Fruit fly (Drosophila melanogaster) whole organism, embryonic: Measurements from ENCODE around the gene Rab3-GEF.

Experiments
- Blimp-1 ChIP-seq: fragments of 200-800 bp; sonication (Bioruptor generic); optimal IDR thresholded peaks from 3 replicates; lab custom pipeline; 2018; ENCODE audit warnings: missing biosample characterization, missing genetic modification characterization, mild to moderate bottlenecking, moderate library complexity, missing genetic modification reagents
- CG14667 ChIP-seq: fragments of 200-800 bp; sonication (Bioruptor generic); IDR thresholded peaks from 2 replicates; pipeline ENCODE4 v1.3.6; 2022; ENCODE audit warnings: missing biosample characterization, missing genetic modification characterization
- CG3281 ChIP-seq: fragments of 200-800 bp; sonication (Bioruptor generic); optimal IDR thresholded peaks from 3 replicates; lab custom pipeline; 2017; ENCODE audit warnings: missing biosample characterization, mild to moderate bottlenecking, missing genetic modification characterization
- NfI ChIP-seq: fragments of 200-800 bp; sonication (Bioruptor generic); optimal IDR thresholded peaks from 3 replicates; lab custom pipeline; 2018; ENCODE audit warnings: missing biosample characterization, mild to moderate bottlenecking, missing genetic modification characterization, moderate library complexity
- ash1 ChIP-seq: fragments of 200-800 bp; sonication (Bioruptor generic); optimal IDR thresholded peaks from 2 replicates; lab custom pipeline; 2018; ENCODE audit warnings: missing biosample characterization, mild to moderate bottlenecking, missing genetic modification characterization
- ken ChIP-seq: fragments of 200-800 bp; sonication (Bioruptor generic); IDR thresholded peaks from 3 replicates; pipeline ENCODE4 v1.3.6; 2022; ENCODE audit warnings: missing biosample characterization, missing genetic modification characterization

DNA sequence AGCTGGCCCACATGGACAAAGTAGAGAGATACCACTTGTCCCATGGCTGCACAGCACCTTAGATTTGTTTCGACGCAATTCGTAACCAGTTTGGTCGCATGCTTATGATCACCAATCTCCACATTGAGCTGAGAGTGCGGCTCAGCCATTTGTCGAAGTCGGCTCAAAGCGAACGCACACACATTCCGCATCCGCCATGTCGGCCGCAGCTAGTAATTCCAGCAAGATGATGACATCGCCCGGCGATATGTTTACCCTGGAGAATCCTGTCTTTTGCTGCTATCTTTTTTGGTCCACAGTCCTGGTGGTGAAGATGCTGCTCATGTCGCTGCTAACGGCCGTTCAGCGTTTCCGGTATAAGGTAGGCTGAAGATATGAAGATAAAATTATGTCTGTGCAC, 6.8 kb upstream of the Rab3-GEF start, which contains the start of gene CG33178:
- TF ChIP-seq ken (no peak), CG3281 (GFP tag; lab: Kevin White, UChicago) (no peak), CG14667 (GFP tag; lab: Robert Waterston, UW) (no peak), Blimp-1 (GFP tag; lab: Kevin White, UChicago) (no peak), NfI (no peak), ash1 (GFP tag; lab: Kevin White, UChicago) (no peak)
